Fruit fly (Drosophila melanogaster): ENCODE measurements around the gene Gclc.

DNA sequence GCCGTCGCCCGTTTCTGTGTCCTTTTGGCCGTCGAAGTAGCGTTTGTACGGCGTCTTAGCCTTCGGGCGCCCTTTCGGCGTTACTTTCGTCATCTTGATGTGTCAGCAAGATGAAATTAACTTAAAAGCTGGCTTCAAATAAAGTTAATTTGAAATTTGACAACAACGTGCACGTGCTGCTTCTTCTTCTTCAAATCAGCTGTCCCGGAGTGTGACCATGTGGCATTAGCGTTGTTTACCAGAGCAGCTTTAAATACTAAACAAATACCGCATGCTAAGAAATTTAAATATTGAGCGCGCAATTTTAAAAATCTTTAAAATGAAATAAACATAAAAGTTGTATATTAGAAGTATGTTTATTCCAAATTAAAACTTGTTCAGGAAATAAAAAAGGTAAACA lies 5.0 kb upstream of the Gclc start, which contains the start of gene CG2260:
- TF ChIP-seq Met (GFP tag; optimal IDR thresholded peaks at IDR 0.05) (no peak), Sox102F (GFP tag; optimal IDR thresholded peaks at IDR 0.05) (no peak), CG6854 (GFP tag; optimal IDR thresholded peaks at IDR 0.05) (no peak), CG11294 (GFP tag; IDR thresholded peaks at IDR 0.05) (no peak), dac (GFP tag; optimal IDR thresholded peaks at IDR 0.05) (no peak), cyc (GFP tag; optimal IDR thresholded peaks at IDR 0.05) (no peak), Ets21C (GFP tag; optimal IDR thresholded peaks at IDR 0.05) (no peak), Eip93F (GFP tag; optimal IDR thresholded peaks at IDR 0.05) (no peak)

All from whole organism, prepupa.